Worm (Caenorhabditis elegans): Measurements from ENCODE around the gene pfn-2.

DNA sequence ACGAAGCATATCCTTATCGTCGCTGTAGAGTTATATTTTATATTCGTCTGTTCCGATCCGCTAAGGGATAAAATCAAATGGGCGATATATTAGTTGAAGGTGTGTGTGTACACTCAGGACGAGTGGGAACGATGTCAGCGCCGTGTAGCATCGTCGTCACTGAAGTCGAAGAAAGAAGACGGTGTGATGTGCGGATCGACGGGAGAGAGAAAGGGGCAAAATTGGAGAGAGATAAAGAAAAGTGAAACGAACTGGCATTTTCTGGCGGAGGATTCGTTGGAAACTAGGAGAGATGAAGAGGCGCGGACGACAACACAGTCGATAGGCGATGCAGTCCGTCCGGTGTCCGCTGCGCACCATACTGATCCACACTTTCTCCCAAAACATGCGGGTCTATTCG lies 15.9 kb downstream of the pfn-2 start, which contains the start of gene C26B9.3:
- TF ChIP-seq aly-2 (tag; optimal IDR thresholded peaks at IDR 0.05) = no peak
- TF ChIP-seq aha-1 (tag; optimal IDR thresholded peaks at IDR 0.05) = no peak
- no peak for TF ChIP-seq fkh-8 (tag; optimal IDR thresholded peaks at IDR 0.05)
- TF ChIP-seq lin-15B (tag; optimal IDR thresholded peaks at IDR 0.05) = no peak
- TF ChIP-seq lir-3 (tag; optimal IDR thresholded peaks at IDR 0.05; ENCODE audit: poor library complexity) = no peak
- TF ChIP-seq ceh-88 (GFP tag; IDR thresholded peaks at IDR 0.05) = no peak
- TF ChIP-seq unc-130 (tag; optimal IDR thresholded peaks at IDR 0.05) = no peak
- no peak for TF ChIP-seq nhr-237 (tag; optimal IDR thresholded peaks at IDR 0.05)
- no peak for TF ChIP-seq pqm-1 (tag; optimal IDR thresholded peaks at IDR 0.05)
- TF ChIP-seq alr-1 (tag; optimal IDR thresholded peaks at IDR 0.05; ENCODE audit: borderline replicate concordance) = no peak
- no peak for TF ChIP-seq fkh-10 (GFP tag; optimal IDR thresholded peaks at IDR 0.05)
